Fruit fly (Drosophila melanogaster): ENCODE measurements around the gene NijB.

dm6 chr3L:18881613-18882012, 10.6 kb upstream of the NijB start:
- no peak for TF ChIP-seq Hr96 (GFP tag; optimal IDR thresholded peaks at IDR 0.05)
- TF ChIP-seq kay (GFP tag; ENCODE audit: borderline replicate concordance): no peak
- no peak for TF ChIP-seq Mnt (GFP tag; optimal IDR thresholded peaks at IDR 0.05)
- TF ChIP-seq CG12768 (GFP tag; optimal IDR thresholded peaks at IDR 0.05): no peak
- TF ChIP-seq cnc (optimal IDR thresholded peaks at IDR 0.05): no peak
- no peak for TF ChIP-seq CG14711 (tag; optimal IDR thresholded peaks at IDR 0.05)
- no peak for TF ChIP-seq CG11617 (GFP tag; optimal IDR thresholded peaks at IDR 0.05)
- TF ChIP-seq pad (GFP tag; optimal IDR thresholded peaks at IDR 0.05): no peak
- TF ChIP-seq Crg-1 (GFP tag; optimal IDR thresholded peaks at IDR 0.05): no peak
- TF ChIP-seq CG1620 (GFP tag; optimal IDR thresholded peaks at IDR 0.05): no peak
- no peak for TF ChIP-seq cic (GFP tag; optimal IDR thresholded peaks at IDR 0.05)

Data from whole organism, adult.